Worm (Caenorhabditis elegans): ENCODE measurements around the gene C05D10.4.
A peak's percentile ranks its signal among the peaks of the same experiment; 100 is the strongest.

The C05D10.4 gene

ce11 chrIII:6137431-6137830 lies 34.8 kb upstream of the C05D10.4 start (continued):
- TF ChIP-seq nhr-27 (tag; optimal IDR thresholded peaks at IDR 0.05) (no peak), B0035.1 (tag; optimal IDR thresholded peaks at IDR 0.05) (no peak), ets-4 (GFP tag; optimal IDR thresholded peaks at IDR 0.05) (no peak), bed-1 (GFP tag; IDR thresholded peaks at IDR 0.05) (0 out of 2 replicates have a peak, but pooled peaks have one; percentile 27), Y95B8A.8 (GFP tag; IDR thresholded peaks at IDR 0.05) (no peak), ztf-18 (tag; optimal IDR thresholded peaks at IDR 0.05) (no peak), pbrm-1 (GFP tag; IDR thresholded peaks at IDR 0.05) (no peak), cebp-1 (GFP tag; IDR thresholded peaks at IDR 0.05) (no peak), cebp-1 (tag; optimal IDR thresholded peaks at IDR 0.05) (peak; percentile 48), sdz-38 (tag; optimal IDR thresholded peaks at IDR 0.05) (no peak), nfya-2 (GFP tag; IDR thresholded peaks at IDR 0.05) (no peak)

- no peak for TF ChIP-seq lir-1 (GFP tag; conservative IDR thresholded peaks at IDR 0.05)
- TF ChIP-seq snpc-4 (GFP tag; optimal IDR thresholded peaks at IDR 0.05) = no peak
- no peak for TF ChIP-seq snpc-4 (tag; optimal IDR thresholded peaks at IDR 0.05)
- TF ChIP-seq tlf-1 (GFP tag; optimal IDR thresholded peaks at IDR 0.05) = no peak
- TF ChIP-seq pha-4 (tag; optimal IDR thresholded peaks at IDR 0.05) = no peak
- no peak for TF ChIP-seq ekl-4 (GFP tag; IDR thresholded peaks at IDR 0.05)
- TF ChIP-seq cebp-1 (GFP tag; IDR thresholded peaks at IDR 0.05) = no peak
- no peak for TF ChIP-seq cebp-1 (tag; optimal IDR thresholded peaks at IDR 0.05)
- no peak for TF ChIP-seq ceh-100 (GFP tag; IDR thresholded peaks at IDR 0.05)
- TF ChIP-seq bed-2 (GFP tag; IDR thresholded peaks at IDR 0.05) = no peak
- TF ChIP-seq madf-10 (tag; optimal IDR thresholded peaks at IDR 0.05) = no peak
- TF ChIP-seq F37B4.10 (GFP tag; IDR thresholded peaks at IDR 0.05) = no peak
Measured at ce11 chrIII:6136178-6136577, 33.5 kb upstream of the C05D10.4 start, which contains the start of gene mvk-1. Gene mvk-1 (minus strand): TSS chrIII:6136278.

- no peak for TF ChIP-seq cebp-1 (GFP tag; IDR thresholded peaks at IDR 0.05)
- TF ChIP-seq cebp-1 (tag; optimal IDR thresholded peaks at IDR 0.05) = peak; percentile 17
- no peak for TF ChIP-seq ztf-3 (GFP tag; optimal IDR thresholded peaks at IDR 0.05)
- TF ChIP-seq chd-7 (tag; optimal IDR thresholded peaks at IDR 0.05) = peak; percentile 1
- TF ChIP-seq snpc-4 (GFP tag; optimal IDR thresholded peaks at IDR 0.05) = no peak
- peak in 1 of 4 experiments; percentile 28 for TF ChIP-seq snpc-4 (tag; optimal IDR thresholded peaks at IDR 0.05)
- peak; percentile 49; the same call in 1 of the 2 replicates for TF ChIP-seq egrh-3 (GFP tag; IDR thresholded peaks at IDR 0.05)
- TF ChIP-seq mcd-1 (GFP tag; IDR thresholded peaks at IDR 0.05) = 0 out of 2 replicates have a peak, but pooled peaks have one; percentile 28
- TF ChIP-seq nfya-1 (tag; optimal IDR thresholded peaks at IDR 0.05; ENCODE audit: borderline replicate concordance, insufficient read depth) = no peak
- TF ChIP-seq somi-1 (GFP tag; optimal IDR thresholded peaks at IDR 0.05) = peak; percentile 15
- no peak for TF ChIP-seq bed-1 (GFP tag; IDR thresholded peaks at IDR 0.05)
- TF ChIP-seq C17E4.6 (GFP tag; IDR thresholded peaks at IDR 0.05) = no peak
- TF ChIP-seq zfh-2 (GFP tag; conservative IDR thresholded peaks at IDR 0.05) = peak; percentile 96
- TF ChIP-seq die-1 (tag; optimal IDR thresholded peaks at IDR 0.05) = peak; percentile 4
Measured at ce11 chrIII:6135211-6135610, 32.5 kb upstream of the C05D10.4 start.

DNA sequence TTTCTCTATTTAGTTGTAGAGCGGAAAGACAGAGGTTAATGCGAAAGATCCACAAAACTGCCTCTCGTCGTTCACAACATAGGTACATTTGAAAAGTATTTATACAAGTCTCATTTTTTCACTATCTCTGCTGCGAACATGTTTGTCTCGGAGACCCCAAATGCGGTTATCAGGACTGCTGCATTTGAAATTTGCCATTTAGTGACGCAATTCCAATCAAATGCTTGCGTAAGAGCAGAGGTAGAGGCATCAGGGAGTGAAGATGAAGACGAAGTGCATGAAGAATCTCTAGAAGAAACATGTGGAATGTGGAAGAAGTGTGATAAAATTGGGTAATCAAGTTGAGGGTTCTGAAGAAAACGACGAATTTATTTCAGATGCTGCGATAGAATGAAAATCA lies 31.4 kb upstream of the C05D10.4 start:
- no peak for TF ChIP-seq lin-54 (GFP tag; optimal IDR thresholded peaks at IDR 0.05)
- TF ChIP-seq ztf-3 (GFP tag; optimal IDR thresholded peaks at IDR 0.05) = no peak
- peak; percentile 13 for TF ChIP-seq nhr-80 (tag; optimal IDR thresholded peaks at IDR 0.05)
- TF ChIP-seq snpc-1.1 (tag; optimal IDR thresholded peaks at IDR 0.05; ENCODE audit: insufficient read depth) = no peak
